Worm (Caenorhabditis elegans) whole organism, L4 larva: ENCODE measurements around the gene M151.1.

ENCODE experiments used
- F26F4.8 ChIP-seq: fragments of 200-800 bp; sonication (Bioruptor generic); conservative IDR thresholded peaks from 2 replicates; pipeline ENCODE4 v1.3.6; 2022; ENCODE audit warnings: missing genetic modification characterization, missing compliant biosample characterization
- fkh-10 ChIP-seq: fragments of 150-350 bp; optimal IDR thresholded peaks from 2 replicates; lab custom pipeline; 2014; ENCODE audit warnings: missing biosample characterization, missing genetic modification reagents, missing genetic modification characterization
- jun-1 ChIP-seq: fragments of 150-350 bp; optimal IDR thresholded peaks from 2 replicates; lab custom pipeline; 2014; ENCODE audit warnings: missing biosample characterization, missing genetic modification reagents, missing genetic modification characterization
- lin-13 ChIP-seq: fragments of 150-350 bp; optimal IDR thresholded peaks from 2 replicates; lab custom pipeline; 2014; ENCODE audit warnings: missing biosample characterization, missing genetic modification reagents, missing genetic modification characterization
- nhr-10 ChIP-seq: fragments of 150-350 bp; optimal IDR thresholded peaks from 2 replicates; lab custom pipeline; 2014; ENCODE audit warnings: missing biosample characterization, missing genetic modification characterization
- nhr-77 ChIP-seq: fragments of 150-350 bp; optimal IDR thresholded peaks from 2 replicates; lab custom pipeline; 2014; ENCODE audit warnings: missing biosample characterization, missing genetic modification characterization
- pha-4 ChIP-seq, 2 experiments: fragments of 150-350 bp in 1 of 2; fragments of 200-800 bp in 1 of 2; sonication (Bioruptor generic) in 1 of 2; IDR thresholded peaks in 1 of 2; optimal IDR thresholded peaks in 1 of 2; 2 replicates each; pipeline versions ENCODE4 v1.3.6 to Lab custom; 2014 to 2022; ENCODE audit warnings: missing genetic modification characterization in 2 of 2, missing genetic modification reagents in 2 of 2, missing biosample characterization in 1 of 2, missing compliant biosample characterization in 1 of 2
- snpc-4 ChIP-seq: fragments of 150-350 bp; optimal IDR thresholded peaks from 2 replicates; lab custom pipeline; 2014; ENCODE audit warnings: missing biosample characterization, missing genetic modification characterization
- zag-1 ChIP-seq: fragments of 150-350 bp; optimal IDR thresholded peaks from 2 replicates; lab custom pipeline; 2014; ENCODE audit warnings: missing biosample characterization, missing genetic modification characterization

DNA sequence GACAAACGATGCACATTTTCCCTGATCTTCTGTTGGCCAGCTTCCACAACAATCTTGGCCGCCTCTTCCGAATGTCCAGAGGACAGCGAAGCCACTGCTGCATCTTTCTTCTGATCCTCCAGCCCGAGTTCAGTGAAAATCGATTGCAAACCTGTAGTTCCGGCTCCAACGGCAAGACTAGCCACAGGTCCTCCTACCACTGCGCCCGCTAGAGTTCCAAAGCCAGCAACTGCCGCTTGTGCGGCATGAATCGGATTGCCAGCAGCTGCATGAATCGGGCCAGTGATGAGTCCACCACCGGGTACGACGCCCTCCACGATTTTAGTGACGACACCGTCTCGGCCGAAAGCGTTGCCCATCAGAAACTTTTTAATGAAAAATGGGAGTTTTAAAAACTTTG is 47.0 kb downstream of the M151.1 start, which contains the start of gene ifas-1:
- TF ChIP-seq pha-4 (GFP tag; IDR thresholded peaks at IDR 0.05; lab: Robert Waterston, UW) = no peak
- no peak for TF ChIP-seq pha-4 (tag; optimal IDR thresholded peaks at IDR 0.05; lab: Kevin White, UChicago)
- TF ChIP-seq nhr-10 = no peak
- TF ChIP-seq jun-1 (tag; lab: Kevin White, UChicago) = no peak
- no peak for TF ChIP-seq zag-1
- TF ChIP-seq fkh-10 = no peak
- no peak for TF ChIP-seq snpc-4
- no peak for TF ChIP-seq nhr-77 (tag; lab: Kevin White, UChicago)
- TF ChIP-seq F26F4.8 (GFP tag; lab: Robert Waterston, UW) = no peak
- TF ChIP-seq lin-13 (GFP tag; lab: Kevin White, UChicago) = no peak
